Fruit fly (Drosophila melanogaster) whole organism, embryonic: ENCODE results near the gene EMC3.

ENCODE experiments used
- Awh ChIP-seq: fragments of 200-800 bp; sonication (Bioruptor generic); IDR thresholded peaks from 2 replicates; pipeline ENCODE4, ENCODE4 v1.3.6; 2022; ENCODE audit warnings: missing biosample characterization, missing genetic modification characterization
- C15 ChIP-seq: fragments of 200-800 bp; sonication (Bioruptor generic); IDR thresholded peaks from 3 replicates; pipeline ENCODE4 v1.3.6; 2022; ENCODE audit warnings: missing biosample characterization, missing genetic modification characterization
- CG10209 ChIP-seq: fragments of 200-800 bp; sonication (Bioruptor generic); optimal IDR thresholded peaks from 3 replicates; lab custom pipeline; 2017; ENCODE audit warnings: missing biosample characterization, mild to moderate bottlenecking, missing genetic modification characterization, missing genetic modification reagents
- CG11504 ChIP-seq: fragments of 200-800 bp; sonication (Bioruptor generic); optimal IDR thresholded peaks from 3 replicates; lab custom pipeline; 2019; ENCODE audit warnings: missing biosample characterization, mild to moderate bottlenecking, missing genetic modification characterization, moderate library complexity
- CG12299 ChIP-seq: fragments of 200-800 bp; sonication (Bioruptor generic); optimal IDR thresholded peaks from 2 replicates; lab custom pipeline; 2018; ENCODE audit warnings: missing biosample characterization, mild to moderate bottlenecking, missing genetic modification characterization
- CG14667 ChIP-seq: fragments of 200-800 bp; sonication (Bioruptor generic); IDR thresholded peaks from 2 replicates; pipeline ENCODE4 v1.3.6; 2022; ENCODE audit warnings: missing biosample characterization, missing genetic modification characterization
- CG1792 ChIP-seq: fragments of 200-800 bp; sonication (Bioruptor generic); optimal IDR thresholded peaks from 2 replicates; lab custom pipeline; 2016; ENCODE audit warnings: missing biosample characterization, missing genetic modification characterization
- CG30403 ChIP-seq: fragments of 200-800 bp; sonication (Bioruptor generic); optimal IDR thresholded peaks from 3 replicates; lab custom pipeline; 2016; ENCODE audit warnings: missing biosample characterization, missing genetic modification characterization
- CG31441 ChIP-seq: fragments of 200-800 bp; sonication (Bioruptor generic); IDR thresholded peaks from 2 replicates; pipeline ENCODE4 v1.3.6; 2022; ENCODE audit warnings: missing biosample characterization, missing genetic modification characterization
- CG34376 ChIP-seq: fragments of 200-800 bp; sonication (Bioruptor generic); optimal IDR thresholded peaks from 2 replicates; lab custom pipeline; 2018; ENCODE audit warnings: missing biosample characterization, mild to moderate bottlenecking, missing genetic modification characterization
- CG43689 ChIP-seq: fragments of 200-800 bp; sonication (Bioruptor generic); IDR thresholded peaks from 2 replicates; pipeline ENCODE4 v1.3.6; 2022; ENCODE audit warnings: missing biosample characterization, missing genetic modification characterization
- CG4730 ChIP-seq: fragments of 200-800 bp; sonication (Bioruptor generic); IDR thresholded peaks from 2 replicates; pipeline ENCODE4 v1.3.6; 2022; ENCODE audit warnings: missing biosample characterization, missing genetic modification characterization
- CG6791 ChIP-seq: fragments of 200-800 bp; sonication (Bioruptor generic); IDR thresholded peaks from 3 replicates; pipeline ENCODE4 v1.3.6; 2022; ENCODE audit warnings: missing biosample characterization, missing genetic modification characterization; ENCODE audit not compliant: partially characterized antibody
- CG7987 ChIP-seq: fragments of 200-800 bp; sonication (Bioruptor generic); optimal IDR thresholded peaks from 2 replicates; lab custom pipeline; 2018; ENCODE audit warnings: missing biosample characterization, mild to moderate bottlenecking, missing genetic modification characterization, moderate library complexity
- Doc2 ChIP-seq: fragments of 200-800 bp; sonication (Bioruptor generic); IDR thresholded peaks from 2 replicates; pipeline ENCODE4 v1.3.6; 2022; ENCODE audit warnings: missing biosample characterization, missing genetic modification characterization
- Dref ChIP-seq: fragments of 200-800 bp; sonication (Bioruptor generic); IDR thresholded peaks from 2 replicates; pipeline ENCODE4 v1.3.6; 2022; ENCODE audit warnings: missing biosample characterization, missing genetic modification characterization
- Fer3 ChIP-seq: fragments of 200-800 bp; sonication (Bioruptor generic); optimal IDR thresholded peaks from 2 replicates; lab custom pipeline; 2018; ENCODE audit warnings: missing biosample characterization, mild to moderate bottlenecking, missing genetic modification characterization, moderate library complexity
- NFAT ChIP-seq: fragments of 200-800 bp; sonication (Bioruptor generic); IDR thresholded peaks from 2 replicates; pipeline ENCODE4 v1.3.6; 2022; ENCODE audit warnings: missing biosample characterization, missing genetic modification characterization
- Optix ChIP-seq: fragments of 200-800 bp; sonication (Bioruptor generic); IDR thresholded peaks from 3 replicates; pipeline ENCODE4 v1.3.6; 2022; ENCODE audit warnings: missing biosample characterization, missing genetic modification characterization
- Spps ChIP-seq: fragments of 200-800 bp; sonication (Bioruptor generic); optimal IDR thresholded peaks from 2 replicates; lab custom pipeline; 2018; ENCODE audit warnings: missing biosample characterization, mild to moderate bottlenecking, missing genetic modification characterization
- Ssrp ChIP-seq: fragments of 200-800 bp; sonication (Bioruptor generic); optimal IDR thresholded peaks from 2 replicates; lab custom pipeline; 2018; ENCODE audit warnings: missing biosample characterization, mild to moderate bottlenecking, missing genetic modification characterization, moderate library complexity
- Taf1 ChIP-seq: fragments of 200-800 bp; sonication (Bioruptor generic); IDR thresholded peaks from 2 replicates; pipeline ENCODE4 v1.3.6; 2022; ENCODE audit warnings: missing biosample characterization, missing genetic modification characterization
- ab ChIP-seq: fragments of 200-800 bp; sonication (Bioruptor generic); optimal IDR thresholded peaks from 2 replicates; lab custom pipeline; 2016; ENCODE audit warnings: missing biosample characterization, missing genetic modification characterization
- abd-A ChIP-seq: fragments of 200-800 bp; sonication (Bioruptor generic); optimal IDR thresholded peaks from 3 replicates; lab custom pipeline; 2019; ENCODE audit warnings: missing biosample characterization, mild to moderate bottlenecking, missing genetic modification characterization, moderate library complexity
- ac ChIP-seq: fragments of 200-800 bp; sonication (Bioruptor generic); optimal IDR thresholded peaks from 3 replicates; lab custom pipeline; 2017; ENCODE audit warnings: missing biosample characterization, mild to moderate bottlenecking, missing genetic modification characterization
- bab2 ChIP-seq: fragments of 200-800 bp; sonication (Bioruptor generic); optimal IDR thresholded peaks from 2 replicates; lab custom pipeline; 2016; ENCODE audit warnings: missing biosample characterization, missing genetic modification characterization
- bcd ChIP-seq: fragments of 200-800 bp; sonication (Bioruptor generic); optimal IDR thresholded peaks from 2 replicates; lab custom pipeline; 2017; ENCODE audit warnings: missing biosample characterization, mild to moderate bottlenecking, missing genetic modification characterization
- caup ChIP-seq: fragments of 200-800 bp; sonication (Bioruptor generic); optimal IDR thresholded peaks from 3 replicates; lab custom pipeline; 2017; ENCODE audit warnings: missing biosample characterization, mild to moderate bottlenecking, missing genetic modification characterization, moderate library complexity; ENCODE audit not compliant: severe bottlenecking
- chn ChIP-seq: fragments of 200-800 bp; sonication (Bioruptor generic); optimal IDR thresholded peaks from 2 replicates; lab custom pipeline; 2016; ENCODE audit warnings: missing biosample characterization, missing genetic modification characterization
- da ChIP-seq: fragments of 200-800 bp; sonication (Bioruptor generic); optimal IDR thresholded peaks from 2 replicates; lab custom pipeline; 2016; ENCODE audit warnings: missing biosample characterization, missing genetic modification characterization
- dati ChIP-seq: fragments of 200-800 bp; sonication (Bioruptor generic); IDR thresholded peaks from 2 replicates; pipeline ENCODE4 v1.3.6; 2022; ENCODE audit warnings: missing biosample characterization, missing genetic modification characterization
- fd96Cb ChIP-seq: fragments of 200-800 bp; sonication (Bioruptor generic); optimal IDR thresholded peaks from 2 replicates; lab custom pipeline; 2018; ENCODE audit warnings: missing biosample characterization, mild to moderate bottlenecking, missing genetic modification characterization, moderate library complexity
- fru ChIP-seq: fragments of >200 bp; optimal IDR thresholded peaks from 2 replicates; lab custom pipeline; 2017
- gcm ChIP-seq: fragments of 200-800 bp; sonication (Bioruptor generic); optimal IDR thresholded peaks from 2 replicates; lab custom pipeline; 2019; ENCODE audit warnings: missing biosample characterization, mild to moderate bottlenecking, missing genetic modification characterization, moderate library complexity
- gcm2 ChIP-seq: fragments of 200-800 bp; sonication (Bioruptor generic); optimal IDR thresholded peaks from 2 replicates; lab custom pipeline; 2016; ENCODE audit warnings: missing biosample characterization, missing genetic modification characterization
- grn ChIP-seq: fragments of 200-800 bp; sonication (Bioruptor generic); optimal IDR thresholded peaks from 3 replicates; lab custom pipeline; 2017; ENCODE audit warnings: missing biosample characterization, missing genetic modification characterization
- hb ChIP-seq: fragments of 200-800 bp; sonication (Bioruptor generic); IDR thresholded peaks from 3 replicates; pipeline ENCODE4 v1.3.6; 2022; ENCODE audit warnings: missing biosample characterization, missing genetic modification characterization; ENCODE audit not compliant: partially characterized antibody
- her ChIP-seq: fragments of 200-800 bp; sonication (Bioruptor generic); optimal IDR thresholded peaks from 2 replicates; lab custom pipeline; 2016; ENCODE audit warnings: missing biosample characterization, missing genetic modification characterization
- kay ChIP-seq: fragments of 200-800 bp; sonication (Bioruptor generic); optimal IDR thresholded peaks from 2 replicates; lab custom pipeline; 2016; ENCODE audit warnings: missing biosample characterization, missing genetic modification characterization
- knrl ChIP-seq: fragments of 200-800 bp; sonication (Bioruptor generic); IDR thresholded peaks from 3 replicates; pipeline ENCODE4 v1.3.6; 2022; ENCODE audit warnings: missing biosample characterization, missing genetic modification characterization; ENCODE audit not compliant: partially characterized antibody
- lmd ChIP-seq: fragments of 200-800 bp; sonication (Bioruptor generic); IDR thresholded peaks from 2 replicates; pipeline ENCODE4 v1.3.6; 2022; ENCODE audit warnings: missing biosample characterization, missing genetic modification characterization
- maf-S ChIP-seq: fragments of 200-800 bp; sonication (Bioruptor generic); optimal IDR thresholded peaks from 2 replicates; lab custom pipeline; 2016; ENCODE audit warnings: missing biosample characterization, missing genetic modification characterization
- nerfin-2 ChIP-seq: fragments of 200-800 bp; sonication (Bioruptor generic); IDR thresholded peaks from 2 replicates; pipeline ENCODE4 v1.3.6; 2022; ENCODE audit warnings: missing biosample characterization, missing genetic modification characterization; ENCODE audit not compliant: partially characterized antibody
- nmo ChIP-seq: fragments of 200-800 bp; sonication (Bioruptor generic); optimal IDR thresholded peaks from 2 replicates; lab custom pipeline; 2018; ENCODE audit warnings: missing biosample characterization, mild to moderate bottlenecking, missing genetic modification characterization, moderate library complexity
- org-1 ChIP-seq: fragments of 200-800 bp; sonication (Bioruptor generic); optimal IDR thresholded peaks from 2 replicates; lab custom pipeline; 2017; ENCODE audit warnings: missing biosample characterization, missing genetic modification characterization
- psq ChIP-seq: fragments of 200-800 bp; sonication (Bioruptor generic); optimal IDR thresholded peaks from 2 replicates; lab custom pipeline; 2017; ENCODE audit warnings: missing biosample characterization, missing genetic modification characterization
- salm ChIP-seq: fragments of 200-800 bp; sonication (Bioruptor generic); optimal IDR thresholded peaks from 2 replicates; lab custom pipeline; 2018; ENCODE audit warnings: missing biosample characterization, mild to moderate bottlenecking, missing genetic modification characterization
- shn ChIP-seq: fragments of 200-800 bp; sonication (Bioruptor generic); optimal IDR thresholded peaks from 3 replicates; lab custom pipeline; 2016; ENCODE audit warnings: missing biosample characterization, missing genetic modification characterization
- vfl ChIP-seq: fragments of 200-800 bp; sonication (Bioruptor generic); optimal IDR thresholded peaks from 2 replicates; lab custom pipeline; 2016; ENCODE audit warnings: missing biosample characterization, missing genetic modification characterization
- vnd ChIP-seq: fragments of 200-800 bp; sonication (Bioruptor generic); IDR thresholded peaks from 3 replicates; pipeline ENCODE4 v1.3.6; 2022; ENCODE audit warnings: missing biosample characterization, missing genetic modification characterization; ENCODE audit not compliant: partially characterized antibody
- zen ChIP-seq: fragments of 200-800 bp; sonication (Bioruptor generic); optimal IDR thresholded peaks from 3 replicates; lab custom pipeline; 2018; ENCODE audit warnings: missing biosample characterization, mild to moderate bottlenecking, missing genetic modification characterization, moderate library complexity
- zfh1 ChIP-seq: fragments of 200-800 bp; sonication (Bioruptor generic); IDR thresholded peaks from 3 replicates; pipeline ENCODE4 v1.3.6; 2022; ENCODE audit warnings: missing biosample characterization, missing genetic modification characterization

Gene EMC3

DNA sequence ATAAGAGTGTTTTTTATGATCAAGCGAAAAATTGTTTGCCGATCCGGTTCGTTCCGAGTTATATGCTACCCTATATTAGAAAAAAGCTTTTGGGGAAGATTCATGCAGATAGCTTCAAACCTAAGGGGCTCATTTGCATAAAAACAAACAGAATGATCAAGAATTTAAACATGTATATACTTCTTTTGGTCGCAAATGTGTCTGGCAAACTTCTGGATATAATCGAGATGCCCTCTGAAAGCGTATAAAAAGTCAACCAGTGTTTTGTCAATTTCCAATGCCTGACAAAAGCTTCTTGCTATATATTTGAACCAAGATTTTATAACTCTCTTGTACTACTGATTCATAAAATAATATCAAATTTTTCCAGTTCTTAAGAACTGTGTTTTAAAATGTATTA is 46.6 kb downstream of the EMC3 start (continued):
- TF ChIP-seq grn (GFP tag; lab: Kevin White, UChicago) (no peak), Optix (GFP tag; lab: Robert Waterston, UW) (no peak), ac (GFP tag; lab: Kevin White, UChicago) (no peak), Spps (no peak), vnd (GFP tag; lab: Robert Waterston, UW) (0 out of 3 replicates have a peak, but pooled peaks have one; percentile 29), zen (tag; lab: Kevin White, UChicago) (no peak), vfl (GFP tag; lab: Kevin White, UChicago) (no peak), Awh (GFP tag; lab: Robert Waterston, UW) (no peak), salm (tag; lab: Kevin White, UChicago) (no peak), nmo (GFP tag; lab: Kevin White, UChicago) (no peak), CG30403 (GFP tag; lab: Kevin White, UChicago) (no peak), CG14667 (GFP tag; lab: Robert Waterston, UW) (no peak), shn (no peak), org-1 (GFP tag; lab: Kevin White, UChicago) (no peak), gcm (no peak), lmd (GFP tag; lab: Robert Waterston, UW) (peak; percentile 14; the same call in 1 of the 2 replicates), da (GFP tag; lab: Kevin White, UChicago) (no peak), ab (no peak), psq (no peak), CG10209 (GFP tag; lab: Kevin White, UChicago) (peak; percentile 5), chn (GFP tag; lab: Kevin White, UChicago) (no peak), CG31441 (no peak), dati (no peak), knrl (no peak), fd96Cb (tag; lab: Kevin White, UChicago) (peak; percentile 4), zfh1 (no peak), Taf1 (no peak), Dref (GFP tag; lab: Robert Waterston, UW) (no peak), CG12299 (no peak), fru (lab: Kevin White, UChicago) (no peak), CG4730 (no peak), Doc2 (GFP tag; lab: Robert Waterston, UW) (no peak), maf-S (GFP tag; lab: Kevin White, UChicago) (no peak), kay (no peak), nerfin-2 (GFP tag; lab: Robert Waterston, UW) (no peak), C15 (GFP tag; lab: Robert Waterston, UW) (no peak), Ssrp (tag; lab: Kevin White, UChicago) (no peak), bab2 (GFP tag; lab: Kevin White, UChicago) (no peak), CG11504 (tag; lab: Kevin White, UChicago) (peak; percentile 47), Fer3 (no peak), CG6791 (GFP tag; lab: Robert Waterston, UW) (no peak), CG43689 (GFP tag; lab: Robert Waterston, UW) (no peak), abd-A (no peak), NFAT (GFP tag; lab: Robert Waterston, UW) (peak; percentile 18), gcm2 (GFP tag; lab: Kevin White, UChicago) (no peak), bcd (GFP tag; lab: Kevin White, UChicago) (no peak), CG1792 (GFP tag; lab: Kevin White, UChicago) (no peak), CG7987 (GFP tag; lab: Kevin White, UChicago) (no peak), caup (GFP tag; lab: Kevin White, UChicago) (no peak), hb (GFP tag; lab: Robert Waterston, UW) (no peak), her (no peak), CG34376 (no peak)
